Fruit fly (Drosophila melanogaster): Measurements from ENCODE around the gene CG32563.

DNA sequence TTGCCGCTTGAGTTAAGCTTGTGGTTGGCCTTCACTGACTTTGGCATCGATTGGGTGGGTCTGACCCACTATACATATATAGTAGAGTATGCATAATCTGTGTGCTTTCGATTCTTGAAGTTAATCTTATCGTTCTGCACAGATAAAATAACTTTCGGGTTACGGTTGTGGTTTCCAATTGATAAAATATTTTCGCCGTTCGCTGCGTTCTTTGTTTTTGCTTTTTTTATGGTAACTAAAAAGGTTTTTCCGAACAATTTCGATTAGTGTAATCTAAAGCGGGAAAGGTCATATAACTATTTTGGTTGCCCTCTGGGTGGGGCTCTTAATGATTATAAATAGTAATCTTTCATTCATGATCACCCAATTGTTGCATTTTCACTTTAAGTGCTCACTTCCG, 27.7 kb upstream of the CG32563 start:
- no peak for TF ChIP-seq sage (GFP tag; optimal IDR thresholded peaks at IDR 0.05)
- TF ChIP-seq Hnf4 (GFP tag; optimal IDR thresholded peaks at IDR 0.05) = no peak
- TF ChIP-seq usp (GFP tag; optimal IDR thresholded peaks at IDR 0.05) = no peak
- TF ChIP-seq lola (GFP tag; optimal IDR thresholded peaks at IDR 0.05) = no peak
- no peak for TF ChIP-seq GATAd (GFP tag; optimal IDR thresholded peaks at IDR 0.05)
- no peak for TF ChIP-seq rgr (GFP tag; optimal IDR thresholded peaks at IDR 0.05)
- no peak for TF ChIP-seq Hr83 (GFP tag; optimal IDR thresholded peaks at IDR 0.05; ENCODE audit: poor library complexity, severe bottlenecking)
- no peak for TF ChIP-seq HLH106 (tag; optimal IDR thresholded peaks at IDR 0.05)

Measured in whole organism, wandering third instar larva.